Fruit fly (Drosophila melanogaster): ENCODE results near the gene dmt.

DNA sequence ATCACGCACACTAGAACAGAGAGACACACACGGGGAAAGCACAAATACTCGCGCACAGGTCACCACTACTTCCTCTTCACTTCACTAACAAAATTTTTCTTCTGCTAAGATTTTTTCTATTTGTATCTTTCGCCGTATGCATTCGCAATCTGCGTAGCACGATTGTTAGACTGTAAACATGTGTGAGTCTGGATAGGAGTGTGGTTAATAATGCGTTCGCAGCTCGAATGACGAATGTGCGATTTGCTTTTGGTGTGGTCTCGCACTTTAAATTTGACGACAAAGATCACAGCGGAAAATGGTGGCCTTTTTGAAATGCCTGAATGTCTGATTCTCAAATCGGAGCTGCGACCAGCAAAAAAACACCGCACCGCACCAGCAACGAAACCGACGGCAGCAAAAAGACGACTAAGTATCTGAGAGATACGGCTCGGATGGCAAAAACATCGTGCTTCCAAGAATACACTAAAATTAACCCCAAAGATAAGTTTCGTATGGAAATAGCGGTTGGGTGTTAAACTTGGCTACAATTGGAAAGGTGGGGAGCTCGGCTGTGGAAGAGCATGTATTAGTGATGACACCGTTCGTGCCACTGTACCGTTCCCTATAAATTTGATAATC is 5.8 kb upstream of the dmt start, which contains the start of gene Unc-115a:
- TF ChIP-seq EcR (GFP tag; optimal IDR thresholded peaks at IDR 0.05) (no peak), CG10348 (GFP tag; IDR thresholded peaks at IDR 0.05) (no peak), D1 (tag; optimal IDR thresholded peaks at IDR 0.05) (no peak), gl (tag; optimal IDR thresholded peaks at IDR 0.05) (peak; percentile 43), Pif1B (GFP tag; optimal IDR thresholded peaks at IDR 0.05) (no peak), CG8301 (tag; optimal IDR thresholded peaks at IDR 0.05) (no peak), fd96Ca (GFP tag; IDR thresholded peaks at IDR 0.05) (no peak), Snoo (tag; optimal IDR thresholded peaks at IDR 0.05) (peak; percentile 36), CG8159 (tag; optimal IDR thresholded peaks at IDR 0.05) (no peak), CG14655 (GFP tag; optimal IDR thresholded peaks at IDR 0.05) (no peak), CG34367 (tag; optimal IDR thresholded peaks at IDR 0.05) (peak; percentile 35), rn (GFP tag; IDR thresholded peaks at IDR 0.05) (no peak), CG17806 (tag; optimal IDR thresholded peaks at IDR 0.05) (peak; percentile 6), CG15710 (tag; optimal IDR thresholded peaks at IDR 0.05) (peak; percentile 21)

Measured in whole organism, pupa.